Worm (Caenorhabditis elegans) whole organism, young adult: ENCODE results near the gene aqp-1.
A peak's percentile ranks its signal among the peaks of the same experiment; 100 is the strongest.

ENCODE experiments used
- B0035.1 ChIP-seq: sonication (generic microtip); optimal IDR thresholded peaks from 2 replicates; lab custom pipeline; 2016; ENCODE audit warnings: missing genetic modification characterization, mild to moderate bottlenecking, missing compliant biosample characterization, missing genotype, missing genetic modification reagents
- B0261.1 ChIP-seq: sonication (generic microtip); optimal IDR thresholded peaks from 2 replicates; lab custom pipeline; 2016; ENCODE audit warnings: mild to moderate bottlenecking, missing genetic modification characterization, moderate library complexity, missing compliant biosample characterization
- F10E7.11 ChIP-seq: sonication (generic microtip); optimal IDR thresholded peaks from 2 replicates; lab custom pipeline; 2017; ENCODE audit warnings: mild to moderate bottlenecking, missing genetic modification characterization, moderate library complexity, missing compliant biosample characterization
- F37B4.10 ChIP-seq: fragments of 200-800 bp; sonication (Bioruptor generic); IDR thresholded peaks from 2 replicates; pipeline ENCODE4 v1.3.6; 2022; ENCODE audit warnings: missing genetic modification characterization, missing compliant biosample characterization
- F39B2.1 ChIP-seq: fragments of 200-800 bp; sonication (Bioruptor generic); IDR thresholded peaks from 2 replicates; pipeline ENCODE4 v1.3.6; 2022; ENCODE audit warnings: missing genetic modification reagents, missing genetic modification characterization, missing compliant biosample characterization
- F49E8.2 ChIP-seq: sonication (generic microtip); optimal IDR thresholded peaks from 3 replicates; lab custom pipeline; 2017; ENCODE audit warnings: missing genetic modification characterization, mild to moderate bottlenecking, missing compliant biosample characterization, antibody characterized with exemption, moderate library complexity; ENCODE audit not compliant: insufficient read depth
- F57A8.1 ChIP-seq: fragments of 200-800 bp; sonication (Bioruptor generic); optimal IDR thresholded peaks from 2 replicates; lab custom pipeline; 2018; ENCODE audit warnings: mild to moderate bottlenecking, missing genetic modification characterization, moderate library complexity, missing compliant biosample characterization
- K11D2.4 ChIP-seq: fragments of 200-800 bp; sonication (Bioruptor generic); IDR thresholded peaks from 2 replicates; pipeline ENCODE4 v1.3.6; 2022; ENCODE audit warnings: missing genetic modification reagents, missing genetic modification characterization, missing compliant biosample characterization
- T07F8.4 ChIP-seq: sonication (generic microtip); optimal IDR thresholded peaks from 2 replicates; lab custom pipeline; 2016; ENCODE audit warnings: mild to moderate bottlenecking, missing genetic modification characterization, moderate library complexity, missing compliant biosample characterization
- Y53G8AR.9 ChIP-seq: fragments of 200-800 bp; sonication (Bioruptor generic); conservative IDR thresholded peaks from 2 replicates; pipeline ENCODE4 v1.3.6; 2022; ENCODE audit warnings: missing genetic modification reagents, missing genetic modification characterization, missing compliant biosample characterization
- Y56A3A.18 ChIP-seq: fragments of 200-800 bp; sonication (Bioruptor generic); IDR thresholded peaks from 2 replicates; pipeline ENCODE4 v1.3.6; 2022; ENCODE audit warnings: missing genetic modification reagents, missing genetic modification characterization, missing compliant biosample characterization
- Y67H2A.10 ChIP-seq: fragments of 200-800 bp; sonication (Bioruptor generic); conservative IDR thresholded peaks from 2 replicates; pipeline ENCODE4 v1.3.6; 2022; ENCODE audit warnings: missing genetic modification reagents, missing genetic modification characterization, missing compliant biosample characterization
- Y79H2A.3 ChIP-seq: fragments of 200-800 bp; sonication (Bioruptor generic); conservative IDR thresholded peaks from 2 replicates; pipeline ENCODE4 v1.3.6; 2022; ENCODE audit warnings: missing genetic modification reagents, missing genetic modification characterization, missing compliant biosample characterization
- akir-1 ChIP-seq: fragments of 200-800 bp; sonication (Bioruptor generic); optimal IDR thresholded peaks from 2 replicates; lab custom pipeline; 2018; ENCODE audit warnings: mild to moderate bottlenecking, missing genetic modification characterization, moderate library complexity, missing compliant biosample characterization
- attf-3 ChIP-seq: fragments of 200-800 bp; sonication (Bioruptor generic); conservative IDR thresholded peaks from 2 replicates; pipeline ENCODE4 v1.3.6; 2022; ENCODE audit warnings: missing genetic modification reagents, missing genetic modification characterization, missing compliant biosample characterization
- attf-5 ChIP-seq: fragments of 200-800 bp; sonication (Bioruptor generic); optimal IDR thresholded peaks from 2 replicates; lab custom pipeline; 2018; ENCODE audit warnings: mild to moderate bottlenecking, missing genetic modification characterization, missing compliant biosample characterization
- ccch-3 ChIP-seq: fragments of 200-800 bp; sonication (Bioruptor generic); optimal IDR thresholded peaks from 2 replicates; lab custom pipeline; 2018; ENCODE audit warnings: mild to moderate bottlenecking, missing genetic modification characterization, missing compliant biosample characterization
- ceh-58 ChIP-seq: fragments of 200-800 bp; sonication (Bioruptor generic); IDR thresholded peaks from 2 replicates; pipeline ENCODE4 v1.3.6; 2022; ENCODE audit warnings: missing genetic modification characterization, missing compliant biosample characterization
- ceh-79 ChIP-seq: sonication (generic microtip); optimal IDR thresholded peaks from 2 replicates; lab custom pipeline; 2017; ENCODE audit warnings: mild to moderate bottlenecking, missing genetic modification characterization, missing compliant biosample characterization
- ceh-91 ChIP-seq: fragments of 200-800 bp; sonication (Bioruptor generic); IDR thresholded peaks from 2 replicates; pipeline ENCODE4 v1.3.6; 2022; ENCODE audit warnings: missing genetic modification reagents, missing genetic modification characterization, missing compliant biosample characterization
- dpff-1 ChIP-seq: sonication (generic microtip); optimal IDR thresholded peaks from 2 replicates; lab custom pipeline; 2017; ENCODE audit warnings: mild to moderate bottlenecking, missing genetic modification characterization, missing compliant biosample characterization
- dpl-1 ChIP-seq: fragments of 150-350 bp; optimal IDR thresholded peaks from 2 replicates; lab custom pipeline; 2014; ENCODE audit warnings: missing biosample characterization, missing genetic modification reagents, missing genetic modification characterization
- ekl-4 ChIP-seq: fragments of 200-800 bp; sonication (Bioruptor generic); IDR thresholded peaks from 2 replicates; pipeline ENCODE4 v1.3.6; 2022; ENCODE audit warnings: missing genetic modification reagents, missing genetic modification characterization, missing compliant biosample characterization
- fkh-3 ChIP-seq: sonication (generic microtip); optimal IDR thresholded peaks from 2 replicates; lab custom pipeline; 2016; ENCODE audit warnings: mild to moderate bottlenecking, missing genetic modification characterization, missing compliant biosample characterization
- hlh-12 ChIP-seq: sonication (generic microtip); optimal IDR thresholded peaks from 2 replicates; lab custom pipeline; 2016; ENCODE audit warnings: missing genetic modification characterization, missing compliant biosample characterization
- hlh-26 ChIP-seq: fragments of 200-800 bp; sonication (Bioruptor generic); conservative IDR thresholded peaks from 2 replicates; pipeline ENCODE4 v1.3.6; 2022; ENCODE audit warnings: missing genetic modification reagents, missing genetic modification characterization, missing compliant biosample characterization
- hmg-1.2 ChIP-seq: fragments of 200-800 bp; sonication (Bioruptor generic); IDR thresholded peaks from 2 replicates; pipeline ENCODE4 v1.3.6; 2022; ENCODE audit warnings: missing genetic modification reagents, missing genetic modification characterization, missing compliant biosample characterization
- hmg-20 ChIP-seq: fragments of 200-800 bp; sonication (Bioruptor generic); IDR thresholded peaks from 2 replicates; pipeline ENCODE4 v1.3.6; 2022; ENCODE audit warnings: missing genetic modification reagents, missing genetic modification characterization, missing compliant biosample characterization
- lin-26 ChIP-seq: fragments of 200-800 bp; sonication (Bioruptor generic); IDR thresholded peaks from 2 replicates; pipeline ENCODE4 v1.3.6; 2022; ENCODE audit warnings: missing genetic modification reagents, missing genetic modification characterization, missing compliant biosample characterization
- lin-35 ChIP-seq, 3 experiments: fragments of 150-350 bp in 2 of 3; sonication (generic microtip) in 1 of 3; optimal IDR thresholded peaks; 2 replicates each; lab custom pipeline; 2014 to 2018; ENCODE audit warnings: missing biosample characterization in 3 of 3, missing genetic modification characterization in 3 of 3, missing genetic modification reagents in 3 of 3
- madf-3 ChIP-seq: fragments of 200-800 bp; sonication (Bioruptor generic); IDR thresholded peaks from 2 replicates; pipeline ENCODE4 v1.3.6; 2022; ENCODE audit warnings: missing genetic modification reagents, missing genetic modification characterization, missing compliant biosample characterization
- mxl-1 ChIP-seq: sonication (generic microtip); optimal IDR thresholded peaks from 2 replicates; lab custom pipeline; 2016; ENCODE audit warnings: missing genetic modification characterization, missing compliant biosample characterization
- nfyb-1 ChIP-seq: fragments of 200-800 bp; sonication (Bioruptor generic); IDR thresholded peaks from 2 replicates; pipeline ENCODE4 v1.3.6; 2022; ENCODE audit warnings: missing genetic modification reagents, missing genetic modification characterization, missing compliant biosample characterization
- nhr-120 ChIP-seq: fragments of 200-800 bp; sonication (Bioruptor generic); IDR thresholded peaks from 2 replicates; pipeline ENCODE4 v1.3.6; 2022; ENCODE audit warnings: missing genetic modification characterization, missing compliant biosample characterization
- nhr-80 ChIP-seq: sonication (generic microtip); optimal IDR thresholded peaks from 2 replicates; lab custom pipeline; 2016; ENCODE audit warnings: missing genetic modification characterization, missing compliant biosample characterization
- nhr-90 ChIP-seq: sonication (generic microtip); optimal IDR thresholded peaks from 2 replicates; lab custom pipeline; 2016; ENCODE audit warnings: missing genotype, mild to moderate bottlenecking, missing genetic modification characterization, missing compliant biosample characterization
- pbrm-1 ChIP-seq: fragments of 200-800 bp; sonication (Bioruptor generic); IDR thresholded peaks from 2 replicates; pipeline ENCODE4 v1.3.6; 2022; ENCODE audit warnings: missing genetic modification reagents, missing genetic modification characterization, missing compliant biosample characterization
- rpc-1 ChIP-seq, 2 experiments: fragments of 150-350 bp in 1 of 2; sonication (generic microtip) in 1 of 2; optimal IDR thresholded peaks; 2 replicates each; lab custom pipeline; 2014 to 2018; ENCODE audit warnings: missing biosample characterization in 1 of 2, missing genetic modification characterization in 1 of 2, missing genetic modification reagents in 1 of 2, missing genotype in 1 of 2
- snpc-3.4 ChIP-seq: sonication (generic microtip); optimal IDR thresholded peaks from 2 replicates; lab custom pipeline; 2017; ENCODE audit warnings: missing genetic modification characterization, mild to moderate bottlenecking, missing compliant biosample characterization, antibody characterized with exemption, moderate library complexity, missing genotype, missing genetic modification reagents
- snpc-4 ChIP-seq, 5 experiments: fragments of 150-350 bp in 1 of 5; sonication (generic microtip) in 4 of 5; optimal IDR thresholded peaks; 2 replicates each; lab custom pipeline; 2014 to 2018; ENCODE audit warnings: missing genetic modification characterization in 5 of 5, missing biosample characterization in 3 of 5, antibody characterized with exemption in 2 of 5, mild to moderate bottlenecking in 2 of 5, missing compliant biosample characterization in 2 of 5, missing genotype in 2 of 5, moderate library complexity in 2 of 5, missing genetic modification reagents in 1 of 5
- tbp1 ChIP-seq: fragments of 200-800 bp; sonication (Bioruptor generic); optimal IDR thresholded peaks from 2 replicates; lab custom pipeline; 2018; ENCODE audit warnings: mild to moderate bottlenecking, missing genetic modification characterization, missing compliant biosample characterization
- ztf-18 ChIP-seq: sonication (generic microtip); optimal IDR thresholded peaks from 2 replicates; lab custom pipeline; 2016; ENCODE audit warnings: missing genotype, mild to moderate bottlenecking, missing genetic modification characterization, missing compliant biosample characterization

Gene aqp-1

ce11 chrII:7255614-7256162 lies 17.5 kb upstream of the aqp-1 start, which contains the start of gene F32A5.8:
TSS of gene F32A5.8 (plus strand) at chrII:7256112.
- TF ChIP-seq attf-5 (peak; percentile 15), snpc-4 (GFP tag; optimal IDR thresholded peaks at IDR 0.05; lab: Kevin White, UChicago) (no peak), snpc-4 (tag; optimal IDR thresholded peaks at IDR 0.05; lab: Kevin White, UChicago) (no peak), snpc-3.4 (tag; lab: Kevin White, UChicago) (no peak), pbrm-1 (GFP tag; lab: Robert Waterston, UW) (peak; percentile 29; the same call in 1 of the 2 replicates), hmg-1.2 (GFP tag; lab: Robert Waterston, UW) (0 out of 2 replicates have a peak, but pooled peaks have one; percentile 16), ekl-4 (GFP tag; lab: Robert Waterston, UW) (0 out of 2 replicates have a peak, but pooled peaks have one; percentile 36), nhr-120 (GFP tag; lab: Robert Waterston, UW) (no peak), K11D2.4 (no peak), attf-3 (GFP tag; lab: Robert Waterston, UW) (0 out of 2 replicates have a peak, but pooled peaks have one; percentile 23), B0261.1 (tag; lab: Kevin White, UChicago) (no peak), Y67H2A.10 (GFP tag; lab: Robert Waterston, UW) (no peak), nhr-80 (tag; lab: Kevin White, UChicago) (peak; percentile 82), Y56A3A.18 (no peak), Y79H2A.3 (GFP tag; lab: Robert Waterston, UW) (no peak), nhr-90 (tag; lab: Kevin White, UChicago) (no peak), lin-26 (no peak), ceh-58 (no peak), nfyb-1 (0 out of 2 replicates have a peak, but pooled peaks have one; percentile 15), mxl-1 (tag; lab: Kevin White, UChicago) (no peak), Y53G8AR.9 (GFP tag; lab: Robert Waterston, UW) (no peak), rpc-1 (optimal IDR thresholded peaks at IDR 0.05; lab: Kevin White, UChicago) (no peak), rpc-1 (tag; optimal IDR thresholded peaks at IDR 0.05; lab: Kevin White, UChicago) (no peak), F39B2.1 (no peak)

- no peak for TF ChIP-seq fkh-3 (tag; lab: Kevin White, UChicago)
- peak; percentile 86 for TF ChIP-seq attf-3 (GFP tag; lab: Robert Waterston, UW)
- TF ChIP-seq, all 124 proteins: peak for 1
These were observed 14.9 kb upstream of the aqp-1 start, which contains the start of gene lsm-4 for ce11 chrII:7253073-7253472. TSS of gene lsm-4 (minus strand) at chrII:7253163.

- no peak for TF ChIP-seq snpc-4 (GFP tag; optimal IDR thresholded peaks at IDR 0.05; lab: Kevin White, UChicago)
- TF ChIP-seq snpc-4 (tag; optimal IDR thresholded peaks at IDR 0.05; lab: Kevin White, UChicago) = peak in 1 of 4 experiments; percentile 15
- no peak for TF ChIP-seq K11D2.4
- peak; percentile 62 for TF ChIP-seq nhr-80 (tag; lab: Kevin White, UChicago)
- no peak for TF ChIP-seq F37B4.10 (GFP tag; lab: Robert Waterston, UW)
- TF ChIP-seq ztf-18 (tag; lab: Kevin White, UChicago) = no peak
- TF ChIP-seq, all 124 proteins: peak for 2
These were observed 13.8 kb upstream of the aqp-1 start, which contains the start of the genes prx-13 and ada-2 for ce11 chrII:7251978-7252377. TSS of gene prx-13 (minus strand) at chrII:7252015. TSS of gene ada-2 (plus strand) at chrII:7252259.

- TF ChIP-seq hlh-26 (no peak), madf-3 (GFP tag; lab: Robert Waterston, UW) (no peak), ceh-79 (tag; lab: Kevin White, UChicago) (no peak), dpl-1 (GFP tag; lab: Kevin White, UChicago) (no peak), F57A8.1 (GFP tag; lab: Kevin White, UChicago) (no peak), ccch-3 (GFP tag; lab: Kevin White, UChicago) (no peak), F10E7.11 (no peak), tbp1 (GFP tag; lab: Kevin White, UChicago) (no peak), hmg-20 (GFP tag; lab: Robert Waterston, UW) (no peak), T07F8.4 (no peak), attf-5 (no peak), lin-35 (GFP tag; optimal IDR thresholded peaks at IDR 0.05; lab: Kevin White, UChicago) (no peak), ceh-91 (GFP tag; lab: Robert Waterston, UW) (no peak), hlh-12 (tag; lab: Kevin White, UChicago) (no peak), ztf-18 (tag; lab: Kevin White, UChicago) (no peak), B0035.1 (tag; lab: Kevin White, UChicago) (no peak), dpff-1 (tag; lab: Kevin White, UChicago) (no peak), F49E8.2 (tag; lab: Kevin White, UChicago) (no peak), akir-1 (no peak)
These were observed 7.4 kb upstream of the aqp-1 start, which contains the start of gene skpo-3 for ce11 chrII:7245576-7245975. TSS of gene skpo-3 (plus strand) at chrII:7245876.
